Fruit fly (Drosophila melanogaster) whole organism, embryonic: Measurements from ENCODE around the gene Sema5c.

Experiments used
- Bgb ChIP-seq: fragments of 200-800 bp; sonication (Bioruptor generic); IDR thresholded peaks from 2 replicates; pipeline ENCODE4 v1.3.6; 2022; ENCODE audit warnings: missing biosample characterization, missing genetic modification characterization; ENCODE audit not compliant: partially characterized antibody
- CG11560 ChIP-seq: fragments of 200-800 bp; sonication (Bioruptor generic); IDR thresholded peaks from 3 replicates; pipeline ENCODE4 v1.3.6; 2022; ENCODE audit warnings: missing biosample characterization, missing genetic modification characterization
- CG11696 ChIP-seq: fragments of 200-800 bp; sonication (Bioruptor generic); IDR thresholded peaks from 2 replicates; pipeline ENCODE4 v1.3.6; 2022; ENCODE audit warnings: missing biosample characterization, missing genetic modification characterization
- CG12104 ChIP-seq: fragments of 200-800 bp; sonication (Bioruptor generic); optimal IDR thresholded peaks from 3 replicates; lab custom pipeline; 2016; ENCODE audit warnings: missing biosample characterization, missing genetic modification characterization
- CG12155 ChIP-seq: fragments of 200-800 bp; sonication (Bioruptor generic); optimal IDR thresholded peaks from 3 replicates; lab custom pipeline; 2016; ENCODE audit warnings: missing biosample characterization, missing genetic modification characterization
- CG13287 ChIP-seq: fragments of 200-800 bp; sonication (Bioruptor generic); IDR thresholded peaks from 2 replicates; pipeline ENCODE4 v1.3.6; 2022; ENCODE audit warnings: missing biosample characterization, missing genetic modification characterization; ENCODE audit not compliant: partially characterized antibody
- CG13624 ChIP-seq: fragments of 200-800 bp; sonication (Bioruptor generic); optimal IDR thresholded peaks from 2 replicates; lab custom pipeline; 2016; ENCODE audit warnings: missing biosample characterization, missing genetic modification characterization
- CG14710 ChIP-seq: fragments of 200-800 bp; sonication (Bioruptor generic); optimal IDR thresholded peaks from 3 replicates; lab custom pipeline; 2019; ENCODE audit warnings: missing biosample characterization, mild to moderate bottlenecking, missing genetic modification characterization, moderate library complexity
- CG14860 ChIP-seq: fragments of 200-800 bp; sonication (Bioruptor generic); IDR thresholded peaks from 3 replicates; pipeline ENCODE4 v1.3.6; 2022; ENCODE audit warnings: missing biosample characterization, missing genetic modification characterization; ENCODE audit not compliant: partially characterized antibody
- CG16813 ChIP-seq: fragments of 200-800 bp; sonication (Bioruptor generic); IDR thresholded peaks from 3 replicates; pipeline ENCODE4 v1.3.6; 2022; ENCODE audit warnings: missing biosample characterization, missing genetic modification characterization; ENCODE audit not compliant: partially characterized antibody
- CG17186 ChIP-seq: fragments of 200-800 bp; sonication (Bioruptor generic); optimal IDR thresholded peaks from 3 replicates; lab custom pipeline; 2017; ENCODE audit warnings: missing biosample characterization, missing genetic modification reagents, missing genetic modification characterization
- CG2889 ChIP-seq: fragments of 200-800 bp; sonication (Bioruptor generic); IDR thresholded peaks from 3 replicates; pipeline ENCODE4 v1.3.6; 2022; ENCODE audit warnings: missing biosample characterization, missing genetic modification characterization
- CG34224 ChIP-seq: fragments of 200-800 bp; sonication (Bioruptor generic); IDR thresholded peaks from 3 replicates; pipeline ENCODE4 v1.3.6; 2022; ENCODE audit warnings: missing biosample characterization, missing genetic modification characterization; ENCODE audit not compliant: partially characterized antibody
- CG34422 ChIP-seq: fragments of 200-800 bp; sonication (Bioruptor generic); IDR thresholded peaks from 3 replicates; pipeline ENCODE4 v1.3.6; 2022; ENCODE audit warnings: missing biosample characterization, missing genetic modification characterization
- CG4360 ChIP-seq: fragments of 200-800 bp; sonication (Bioruptor generic); IDR thresholded peaks from 2 replicates; pipeline ENCODE4 v1.3.6; 2022; ENCODE audit warnings: missing biosample characterization, missing genetic modification characterization
- CG4617 ChIP-seq: fragments of 200-800 bp; sonication (Bioruptor generic); optimal IDR thresholded peaks from 3 replicates; lab custom pipeline; 2016; ENCODE audit warnings: missing biosample characterization, missing genetic modification characterization, borderline replicate concordance
- CG7357 ChIP-seq: fragments of 200-800 bp; sonication (Bioruptor generic); IDR thresholded peaks from 3 replicates; pipeline ENCODE4 v1.3.6; 2022; ENCODE audit warnings: missing biosample characterization, missing genetic modification characterization
- CG9215 ChIP-seq: fragments of 200-800 bp; sonication (Bioruptor generic); IDR thresholded peaks from 2 replicates; pipeline ENCODE4 v1.3.6; 2022; ENCODE audit warnings: missing biosample characterization, missing genetic modification characterization
- Dip3 ChIP-seq: fragments of 200-800 bp; sonication (Bioruptor generic); optimal IDR thresholded peaks from 3 replicates; lab custom pipeline; 2016; ENCODE audit warnings: missing biosample characterization, missing genetic modification characterization
- Doc3 ChIP-seq: fragments of 200-800 bp; sonication (Bioruptor generic); IDR thresholded peaks from 3 replicates; pipeline ENCODE4 v1.3.6; 2022; ENCODE audit warnings: missing biosample characterization, missing genetic modification characterization; ENCODE audit not compliant: partially characterized antibody
- HLH4C ChIP-seq: fragments of 200-800 bp; sonication (Bioruptor generic); IDR thresholded peaks from 3 replicates; pipeline ENCODE4 v1.3.6; 2022; ENCODE audit warnings: missing biosample characterization, missing genetic modification characterization; ENCODE audit not compliant: partially characterized antibody
- MBD-R2 ChIP-seq: fragments of 200-800 bp; sonication (Bioruptor generic); IDR thresholded peaks from 2 replicates; pipeline ENCODE4 v1.3.6; 2022; ENCODE audit warnings: missing biosample characterization, missing genetic modification characterization
- Med ChIP-seq: fragments of 200-800 bp; sonication (Bioruptor generic); peaks from one replicate; lab custom pipeline; 2016; ENCODE audit warnings: missing biosample characterization, missing genetic modification characterization, mild to moderate bottlenecking, inconsistent platforms, moderate library complexity
- Scr ChIP-seq: fragments of 200-800 bp; sonication (Bioruptor generic); IDR thresholded peaks from 2 replicates; pipeline ENCODE4 v1.3.6; 2022; ENCODE audit warnings: missing biosample characterization, missing genetic modification characterization; ENCODE audit not compliant: partially characterized antibody
- TFAM ChIP-seq: fragments of 200-800 bp; sonication (Bioruptor generic); optimal IDR thresholded peaks from 2 replicates; lab custom pipeline; 2017; ENCODE audit warnings: missing biosample characterization, missing genetic modification characterization, inconsistent platforms
- Taf1 ChIP-seq: fragments of 200-800 bp; sonication (Bioruptor generic); IDR thresholded peaks from 2 replicates; pipeline ENCODE4 v1.3.6; 2022; ENCODE audit warnings: missing biosample characterization, missing genetic modification characterization
- caup ChIP-seq: fragments of 200-800 bp; sonication (Bioruptor generic); optimal IDR thresholded peaks from 3 replicates; lab custom pipeline; 2017; ENCODE audit warnings: missing biosample characterization, mild to moderate bottlenecking, missing genetic modification characterization, moderate library complexity; ENCODE audit not compliant: severe bottlenecking
- chif ChIP-seq, 2 experiments: fragments of 200-800 bp; sonication (Bioruptor generic); optimal IDR thresholded peaks; 3 replicates each; lab custom pipeline; 2016; ENCODE audit warnings: missing biosample characterization in 2 of 2, missing genetic modification characterization in 2 of 2
- chn ChIP-seq: fragments of 200-800 bp; sonication (Bioruptor generic); optimal IDR thresholded peaks from 2 replicates; lab custom pipeline; 2016; ENCODE audit warnings: missing biosample characterization, missing genetic modification characterization
- croc ChIP-seq: fragments of 200-800 bp; sonication (Bioruptor generic); conservative IDR thresholded peaks from 3 replicates; pipeline ENCODE4 v1.3.6; 2022; ENCODE audit warnings: missing biosample characterization, missing genetic modification characterization
- cwo ChIP-seq: fragments of 200-800 bp; sonication (Bioruptor generic); optimal IDR thresholded peaks from 3 replicates; lab custom pipeline; 2017; ENCODE audit warnings: missing biosample characterization, missing genetic modification characterization, mild to moderate bottlenecking, moderate library complexity, missing genetic modification reagents
- dati ChIP-seq: fragments of 200-800 bp; sonication (Bioruptor generic); IDR thresholded peaks from 2 replicates; pipeline ENCODE4 v1.3.6; 2022; ENCODE audit warnings: missing biosample characterization, missing genetic modification characterization
- dmrt11E ChIP-seq: fragments of 200-800 bp; sonication (Bioruptor generic); optimal IDR thresholded peaks from 3 replicates; lab custom pipeline; 2018; ENCODE audit warnings: missing biosample characterization, mild to moderate bottlenecking, missing genetic modification characterization, moderate library complexity
- gcm ChIP-seq: fragments of 200-800 bp; sonication (Bioruptor generic); optimal IDR thresholded peaks from 2 replicates; lab custom pipeline; 2019; ENCODE audit warnings: missing biosample characterization, mild to moderate bottlenecking, missing genetic modification characterization, moderate library complexity
- gro ChIP-seq: fragments of 200-800 bp; sonication (Bioruptor generic); optimal IDR thresholded peaks from 2 replicates; lab custom pipeline; 2016; ENCODE audit warnings: missing biosample characterization, missing genetic modification characterization
- gsb-n ChIP-seq: fragments of 200-800 bp; sonication (Bioruptor generic); optimal IDR thresholded peaks from 3 replicates; lab custom pipeline; 2018; ENCODE audit warnings: missing biosample characterization, mild to moderate bottlenecking, missing genetic modification characterization
- knrl ChIP-seq: fragments of 200-800 bp; sonication (Bioruptor generic); IDR thresholded peaks from 3 replicates; pipeline ENCODE4 v1.3.6; 2022; ENCODE audit warnings: missing biosample characterization, missing genetic modification characterization; ENCODE audit not compliant: partially characterized antibody
- pnt ChIP-seq: fragments of 200-800 bp; sonication (Bioruptor generic); optimal IDR thresholded peaks from 3 replicates; lab custom pipeline; 2016; ENCODE audit warnings: missing biosample characterization, missing genetic modification characterization
- sens-2 ChIP-seq: fragments of 200-800 bp; sonication (Bioruptor generic); IDR thresholded peaks from 2 replicates; pipeline ENCODE4 v1.3.6; 2022; ENCODE audit warnings: missing biosample characterization, missing genetic modification characterization
- shn ChIP-seq: fragments of 200-800 bp; sonication (Bioruptor generic); optimal IDR thresholded peaks from 3 replicates; lab custom pipeline; 2016; ENCODE audit warnings: missing biosample characterization, missing genetic modification characterization
- sisA ChIP-seq: fragments of 200-800 bp; sonication (Bioruptor generic); IDR thresholded peaks from 2 replicates; pipeline ENCODE4 v1.3.6; 2022; ENCODE audit warnings: missing biosample characterization, missing genetic modification characterization
- slbo ChIP-seq: fragments of 200-800 bp; sonication (Bioruptor generic); IDR thresholded peaks from 2 replicates; pipeline ENCODE4 v1.3.6; 2022; ENCODE audit warnings: missing biosample characterization, missing genetic modification characterization
- sna ChIP-seq: fragments of 200-800 bp; sonication (Bioruptor generic); IDR thresholded peaks from 2 replicates; pipeline ENCODE4 v1.3.6; 2022; ENCODE audit warnings: missing biosample characterization, missing genetic modification characterization; ENCODE audit not compliant: partially characterized antibody
- stwl ChIP-seq: fragments of 200-800 bp; sonication (Bioruptor generic); optimal IDR thresholded peaks from 3 replicates; lab custom pipeline; 2018; ENCODE audit warnings: missing biosample characterization, mild to moderate bottlenecking, missing genetic modification characterization, moderate library complexity
- tin ChIP-seq: fragments of 200-800 bp; sonication (Bioruptor generic); optimal IDR thresholded peaks from 3 replicates; lab custom pipeline; 2016; ENCODE audit warnings: missing biosample characterization, missing genetic modification characterization
- tna ChIP-seq: fragments of 200-800 bp; sonication (Bioruptor generic); IDR thresholded peaks from 2 replicates; pipeline ENCODE4 v1.3.6; 2022; ENCODE audit warnings: missing biosample characterization, missing genetic modification characterization; ENCODE audit not compliant: partially characterized antibody
- trem ChIP-seq: fragments of 200-800 bp; optimal IDR thresholded peaks from 3 replicates; lab custom pipeline; 2019; ENCODE audit warnings: missing biosample characterization, mild to moderate bottlenecking, missing genetic modification characterization, moderate library complexity
- vvl ChIP-seq: fragments of 200-800 bp; sonication (Bioruptor generic); IDR thresholded peaks from 2 replicates; pipeline ENCODE4 v1.3.6; 2022; ENCODE audit warnings: missing biosample characterization, missing genetic modification characterization

The Sema5c gene

DNA sequence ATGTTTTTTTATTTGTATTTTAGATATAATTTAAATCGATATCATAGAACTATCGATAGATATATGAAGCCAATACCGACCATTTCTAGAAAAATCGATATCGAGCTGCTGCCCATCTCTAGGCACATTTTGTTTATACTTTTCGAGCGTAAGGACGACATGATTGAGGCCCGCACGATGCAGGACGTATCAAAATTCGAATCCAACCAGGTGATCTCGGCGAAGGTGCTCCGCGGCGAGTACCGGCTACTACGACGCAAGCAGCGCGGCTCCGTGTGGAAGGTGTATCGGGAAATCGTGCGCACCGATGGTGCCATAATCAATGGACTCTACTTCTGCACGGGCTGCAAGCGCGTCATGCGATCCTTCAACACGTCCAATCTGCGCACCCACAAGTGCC, 36.5 kb upstream of the Sema5c start, which contains the start of gene ssp (continued):
- TF ChIP-seq Doc3 (GFP tag; lab: Robert Waterston, UW) (peak; percentile 79), CG34422 (peak; percentile 20; the same call in 1 of the 3 replicates), CG34224 (GFP tag; lab: Robert Waterston, UW) (peak; percentile 88), MBD-R2 (GFP tag; lab: Robert Waterston, UW) (peak; percentile 75), HLH4C (peak; percentile 78), Med (peak; percentile 47), dati (GFP tag; lab: Robert Waterston, UW) (no peak), Scr (GFP tag; lab: Robert Waterston, UW) (peak; percentile 84), tna (GFP tag; lab: Robert Waterston, UW) (peak; percentile 59), knrl (GFP tag; lab: Robert Waterston, UW) (peak; percentile 74; the same call in 2 of the 3 replicates), CG4617 (GFP tag; lab: Kevin White, UChicago) (peak; percentile 43), Dip3 (GFP tag; lab: Kevin White, UChicago) (no peak), CG13287 (GFP tag; lab: Robert Waterston, UW) (peak; percentile 91), trem (tag; lab: Kevin White, UChicago) (peak; percentile 41), CG16813 (GFP tag; lab: Robert Waterston, UW) (peak; percentile 68), gsb-n (tag; lab: Kevin White, UChicago) (no peak), CG14710 (tag; lab: Kevin White, UChicago) (peak; percentile 5), gcm (GFP tag; lab: Kevin White, UChicago) (peak; percentile 9)

DNA sequence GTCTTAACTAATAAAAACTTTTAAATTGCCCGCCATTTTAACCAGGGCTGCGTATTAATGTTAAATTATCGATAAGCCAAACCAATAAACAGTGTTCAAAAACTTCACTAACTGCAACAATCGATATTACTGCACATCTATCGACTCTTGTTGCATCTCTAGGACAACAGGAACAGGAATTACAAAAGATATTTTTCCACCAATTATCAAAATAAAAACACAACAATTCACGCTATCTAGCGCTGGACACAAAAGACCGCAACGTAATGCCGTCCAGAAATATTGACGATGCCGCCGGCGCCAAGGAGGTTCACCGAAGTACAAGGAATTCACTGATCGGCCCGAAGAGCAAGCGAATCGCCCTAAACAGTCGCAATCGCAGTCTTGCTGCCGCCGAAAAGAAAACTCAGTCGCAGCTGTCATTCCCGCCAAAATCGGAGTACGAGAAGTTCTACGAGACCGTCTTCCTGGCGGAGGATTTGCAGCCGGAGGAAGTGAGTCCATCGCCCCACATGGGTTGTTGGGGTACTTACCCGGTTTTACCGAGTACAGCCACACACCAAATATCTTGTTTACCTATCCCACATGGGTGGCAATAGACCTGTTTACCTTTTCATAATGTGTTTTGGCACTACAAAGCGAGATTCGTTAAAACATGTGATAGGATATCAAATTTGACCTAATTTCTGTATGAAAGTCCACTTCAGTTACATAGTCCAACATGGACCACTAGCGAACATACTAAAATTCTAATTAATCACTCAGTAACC, 34.5 kb upstream of the Sema5c start, which contains the start of gene vers:
Gene vers (plus strand): TSS at position 136 of the 770 bp plus-strand sequence.
- TF ChIP-seq sisA (GFP tag; lab: Robert Waterston, UW) = 0 out of 2 replicates have a peak, but pooled peaks have one; percentile 8
- no peak for TF ChIP-seq sens-2 (GFP tag; lab: Robert Waterston, UW)
- TF ChIP-seq CG13624 (GFP tag; lab: Kevin White, UChicago) = peak; percentile 50
- no peak for TF ChIP-seq CG12155
- TF ChIP-seq chif (GFP tag; optimal IDR thresholded peaks at IDR 0.05; lab: Kevin White, UChicago) = no peak
- TF ChIP-seq CG11560 (tag; lab: Robert Waterston, UW) = no peak
- TF ChIP-seq vvl = peak; percentile 30
- peak; percentile 58 for TF ChIP-seq slbo (GFP tag; lab: Robert Waterston, UW)
- TF ChIP-seq CG7357 (GFP tag; lab: Robert Waterston, UW) = no peak
- no peak for TF ChIP-seq cwo (GFP tag; lab: Kevin White, UChicago)
- peak; percentile 71 for TF ChIP-seq gro (GFP tag; lab: Kevin White, UChicago)
- peak; percentile 88 for TF ChIP-seq sna
- peak; percentile 86 for TF ChIP-seq CG14860
- no peak for TF ChIP-seq dmrt11E
- no peak for TF ChIP-seq croc (GFP tag; lab: Robert Waterston, UW)
- no peak for TF ChIP-seq pnt (GFP tag; lab: Kevin White, UChicago)
- TF ChIP-seq shn (GFP tag; lab: Kevin White, UChicago) = no peak
- TF ChIP-seq TFAM (GFP tag; lab: Kevin White, UChicago) = no peak
- no peak for TF ChIP-seq CG11696 (GFP tag; lab: Robert Waterston, UW)
- TF ChIP-seq CG2889 (GFP tag; lab: Robert Waterston, UW) = no peak
- no peak for TF ChIP-seq caup
- TF ChIP-seq Bgb (GFP tag; lab: Robert Waterston, UW) = peak; percentile 95
- TF ChIP-seq CG4360 (GFP tag; lab: Robert Waterston, UW) = no peak
- TF ChIP-seq tin (GFP tag; lab: Kevin White, UChicago) = peak; percentile 23
- peak; percentile 96 for TF ChIP-seq stwl (tag; lab: Kevin White, UChicago)
- TF ChIP-seq Taf1 (GFP tag; lab: Robert Waterston, UW) = no peak
- TF ChIP-seq CG17186 (GFP tag; lab: Kevin White, UChicago) = peak; percentile 9
- TF ChIP-seq chn (GFP tag; lab: Kevin White, UChicago) = no peak
- no peak for TF ChIP-seq CG9215 (GFP tag; lab: Robert Waterston, UW)
- TF ChIP-seq CG12104 (GFP tag; lab: Kevin White, UChicago) = no peak
